Worm (Caenorhabditis elegans): ENCODE results near the gene F09E5.16.

F09E5.16 gene

DNA sequence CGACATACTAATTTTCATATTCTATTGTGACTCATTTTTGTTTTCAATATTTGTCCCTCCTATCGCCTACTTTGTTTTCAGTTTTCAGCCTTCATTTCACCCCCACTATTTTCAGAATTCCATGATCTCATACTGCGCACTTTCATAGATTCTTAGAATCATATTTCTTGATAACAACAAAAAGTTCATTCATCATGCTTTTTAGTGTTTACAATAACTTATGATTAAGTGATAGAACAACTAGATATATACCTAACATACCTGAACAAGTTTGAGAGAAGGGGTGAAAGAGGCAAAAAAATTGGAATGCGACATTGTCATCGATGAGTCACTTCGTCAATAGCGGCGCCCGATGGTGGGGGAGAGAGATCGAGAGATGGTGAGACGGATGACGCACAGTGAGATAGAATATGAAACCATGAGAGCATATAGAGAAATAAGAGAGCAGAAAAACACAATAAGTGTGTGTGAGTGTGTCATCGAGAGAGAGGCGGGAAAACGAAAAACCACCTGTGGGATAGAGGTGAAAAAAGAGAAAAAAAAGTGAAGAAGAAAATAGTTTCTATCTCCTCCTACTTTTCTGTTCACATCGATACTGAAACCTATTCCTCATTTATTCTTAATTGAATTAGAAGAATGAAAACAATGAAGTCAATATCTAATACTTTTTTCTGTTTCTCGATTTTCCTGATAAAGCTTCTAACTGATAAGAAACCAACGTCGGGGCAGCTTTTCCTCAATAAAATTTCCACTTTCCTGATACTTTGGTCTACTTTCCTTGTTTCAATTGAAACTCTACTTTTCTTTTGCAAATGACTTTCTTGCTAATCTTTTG, 28.7 kb downstream of the F09E5.16 start (continued):
- TF ChIP-seq tbx-9 (tag; optimal IDR thresholded peaks at IDR 0.05; ENCODE audit: borderline replicate concordance) (no peak), attf-6 (GFP tag; IDR thresholded peaks at IDR 0.05) (no peak), efl-1 (GFP tag; optimal IDR thresholded peaks at IDR 0.05) (peak; percentile 22), somi-1 (GFP tag; optimal IDR thresholded peaks at IDR 0.05) (peak; percentile 45), lin-54 (GFP tag; optimal IDR thresholded peaks at IDR 0.05) (peak; percentile 30), ceh-27 (GFP tag; optimal IDR thresholded peaks at IDR 0.05) (peak; percentile 63), fkh-3 (tag; optimal IDR thresholded peaks at IDR 0.05) (no peak), ztf-28 (GFP tag; IDR thresholded peaks at IDR 0.05) (no peak), mcd-1 (GFP tag; IDR thresholded peaks at IDR 0.05) (peak; percentile 40; the same call in 1 of the 2 replicates), cebp-2 (GFP tag; IDR thresholded peaks at IDR 0.05) (no peak), T26A5.8 (tag; optimal IDR thresholded peaks at IDR 0.05) (no peak), him-1 (tag; optimal IDR thresholded peaks at IDR 0.05) (no peak), die-1 (tag; optimal IDR thresholded peaks at IDR 0.05) (peak; percentile 5), Y53F4B.3 (GFP tag; IDR thresholded peaks at IDR 0.05) (no peak), hlh-12 (tag; optimal IDR thresholded peaks at IDR 0.05) (no peak), bed-2 (GFP tag; IDR thresholded peaks at IDR 0.05) (no peak), unc-62 (GFP tag; optimal IDR thresholded peaks at IDR 0.05) (peak; percentile 54), nfya-2 (GFP tag; IDR thresholded peaks at IDR 0.05) (no peak), ztf-18 (tag; optimal IDR thresholded peaks at IDR 0.05) (no peak), B0035.1 (tag; optimal IDR thresholded peaks at IDR 0.05) (no peak), pha-4 (tag; optimal IDR thresholded peaks at IDR 0.05) (no peak), ztf-26 (tag; optimal IDR thresholded peaks at IDR 0.05) (peak; percentile 11), Y56A3A.18 (GFP tag; IDR thresholded peaks at IDR 0.05) (no peak), dpff-1 (tag; optimal IDR thresholded peaks at IDR 0.05) (no peak), snpc-4 (GFP tag; optimal IDR thresholded peaks at IDR 0.05) (no peak), snpc-4 (tag; optimal IDR thresholded peaks at IDR 0.05) (peak in 2 of 4 experiments; percentile 3 to 34), ztf-25 (GFP tag; IDR thresholded peaks at IDR 0.05) (no peak), lin-35 (GFP tag; optimal IDR thresholded peaks at IDR 0.05) (peak in 1 of 3 experiments; percentile 40), gei-17 (GFP tag; optimal IDR thresholded peaks at IDR 0.05) (no peak), sdz-38 (tag; optimal IDR thresholded peaks at IDR 0.05) (no peak), Y67H2A.10 (GFP tag; conservative IDR thresholded peaks at IDR 0.05) (no peak), lir-1 (GFP tag; conservative IDR thresholded peaks at IDR 0.05) (no peak), F37B4.10 (GFP tag; IDR thresholded peaks at IDR 0.05) (no peak), ccch-3 (GFP tag; optimal IDR thresholded peaks at IDR 0.05) (no peak), mes-4 (tag; optimal IDR thresholded peaks at IDR 0.05) (no peak), Y79H2A.3 (GFP tag; conservative IDR thresholded peaks at IDR 0.05) (no peak), T07F8.4 (tag; optimal IDR thresholded peaks at IDR 0.05) (no peak), ceh-91 (GFP tag; IDR thresholded peaks at IDR 0.05) (no peak), xnd-1 (tag; optimal IDR thresholded peaks at IDR 0.05) (no peak), ztf-6 (GFP tag; IDR thresholded peaks at IDR 0.05) (no peak), cebp-1 (GFP tag; IDR thresholded peaks at IDR 0.05) (no peak), cebp-1 (tag; optimal IDR thresholded peaks at IDR 0.05) (peak; percentile 69), mel-28 (tag; optimal IDR thresholded peaks at IDR 0.05; ENCODE audit: borderline replicate concordance) (no peak), egrh-3 (GFP tag; IDR thresholded peaks at IDR 0.05) (no peak), madf-8 (GFP tag; conservative IDR thresholded peaks at IDR 0.05) (no peak), hmg-20 (GFP tag; IDR thresholded peaks at IDR 0.05) (no peak), F57A8.1 (GFP tag; optimal IDR thresholded peaks at IDR 0.05) (no peak), attf-5 (GFP tag; optimal IDR thresholded peaks at IDR 0.05) (peak; percentile 12), ceh-100 (GFP tag; IDR thresholded peaks at IDR 0.05) (0 out of 2 replicates have a peak, but pooled peaks have one; percentile 13)
